Fruit fly (Drosophila melanogaster): ENCODE data around the gene PpD3.

PpD3 gene

DNA sequence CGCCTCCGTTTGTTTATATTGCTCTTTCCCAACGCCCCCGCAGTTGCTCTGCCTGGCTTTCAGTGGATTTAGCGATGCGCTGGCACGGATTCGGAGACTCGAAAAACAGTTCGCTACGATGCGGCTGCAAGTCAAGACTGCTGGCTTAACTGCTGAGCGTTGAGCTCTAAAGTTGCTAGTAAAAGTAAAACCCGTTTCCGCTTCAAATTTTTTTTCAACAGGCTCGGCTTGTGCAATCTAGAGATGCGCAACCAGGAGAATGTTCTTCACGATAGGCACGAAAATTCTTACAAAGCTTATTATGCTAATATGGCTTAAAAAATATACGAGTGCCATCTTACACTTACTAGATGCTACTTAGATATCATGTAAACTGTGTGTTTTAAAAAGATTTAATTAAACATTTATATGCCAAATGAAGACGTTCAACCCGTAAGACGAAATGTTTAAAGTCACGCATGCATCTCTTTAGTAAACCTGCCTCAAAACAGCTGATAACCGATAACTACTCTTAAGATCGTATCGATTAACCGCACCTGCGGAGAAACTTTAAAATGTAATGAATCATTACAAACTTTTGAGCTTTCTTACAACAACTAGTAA is 302 bp upstream of the PpD3 start, which contains the start of gene CG12948 (continued):
- TF ChIP-seq bab2 (GFP tag; optimal IDR thresholded peaks at IDR 0.05) (no peak), CG7357 (GFP tag; IDR thresholded peaks at IDR 0.05) (no peak), tll (GFP tag; optimal IDR thresholded peaks at IDR 0.05) (no peak), Spps (tag; optimal IDR thresholded peaks at IDR 0.05) (peak; percentile 4), CG7963 (GFP tag; IDR thresholded peaks at IDR 0.05; ENCODE audit: partially characterized antibody) (peak; percentile 66; the same call in 2 of the 3 replicates), Ssrp (tag; optimal IDR thresholded peaks at IDR 0.05) (no peak), CG12071 (GFP tag; optimal IDR thresholded peaks at IDR 0.05) (no peak), CG12219 (GFP tag; optimal IDR thresholded peaks at IDR 0.05) (peak; percentile 4), usp (GFP tag; optimal IDR thresholded peaks at IDR 0.05) (no peak), Hr3 (GFP tag; optimal IDR thresholded peaks at IDR 0.05) (peak; percentile 22), gfzf (GFP tag; optimal IDR thresholded peaks at IDR 0.05) (no peak), CG7271 (tag; optimal IDR thresholded peaks at IDR 0.05) (peak; percentile 5), lilli (GFP tag; optimal IDR thresholded peaks at IDR 0.05) (peak; percentile 72), sqz (GFP tag; optimal IDR thresholded peaks at IDR 0.05) (peak; percentile 97), CG10959 (GFP tag; IDR thresholded peaks at IDR 0.05) (no peak), jigr1 (GFP tag; IDR thresholded peaks at IDR 0.05) (no peak), da (GFP tag; optimal IDR thresholded peaks at IDR 0.05) (no peak), CG31224 (GFP tag; IDR thresholded peaks at IDR 0.05) (no peak), CG6175 (GFP tag; IDR thresholded peaks at IDR 0.05) (no peak), aop (GFP tag; IDR thresholded peaks at IDR 0.05) (no peak), H2.0 (GFP tag; IDR thresholded peaks at IDR 0.05) (no peak), dmrt11E (tag; optimal IDR thresholded peaks at IDR 0.05) (peak; percentile 46), inv (GFP tag; IDR thresholded peaks at IDR 0.05; ENCODE audit: partially characterized antibody) (peak; percentile 81), crc (GFP tag; optimal IDR thresholded peaks at IDR 0.05) (peak; percentile 29), CG9932 (GFP tag; IDR thresholded peaks at IDR 0.05) (peak; percentile 77), Hand (GFP tag; optimal IDR thresholded peaks at IDR 0.05) (no peak), CG15696 (tag; optimal IDR thresholded peaks at IDR 0.05) (peak; percentile 57), bbx (GFP tag; IDR thresholded peaks at IDR 0.05; ENCODE audit: partially characterized antibody) (peak; percentile 75), lbe (GFP tag; optimal IDR thresholded peaks at IDR 0.05) (peak; percentile 64), ssp (GFP tag; IDR thresholded peaks at IDR 0.05) (no peak), Mad (GFP tag; optimal IDR thresholded peaks at IDR 0.05) (no peak), CG9817 (tag; optimal IDR thresholded peaks at IDR 0.05) (peak; percentile 54), CG7786 (GFP tag; optimal IDR thresholded peaks at IDR 0.05) (peak; percentile 36), CG14050 (GFP tag; IDR thresholded peaks at IDR 0.05) (no peak; the same call in 2 of the 3 replicates), CG11247 (GFP tag; IDR thresholded peaks at IDR 0.05) (peak; percentile 18; the same call in 1 of the 2 replicates), Vsx1 (GFP tag; optimal IDR thresholded peaks at IDR 0.05) (no peak), Jarid2 (GFP tag; optimal IDR thresholded peaks at IDR 0.05) (no peak), HLH4C (GFP tag; IDR thresholded peaks at IDR 0.05; ENCODE audit: partially characterized antibody) (peak; percentile 79), Lim3 (GFP tag; IDR thresholded peaks at IDR 0.05) (no peak), repo (GFP tag; optimal IDR thresholded peaks at IDR 0.05) (no peak), CG42726 (GFP tag; IDR thresholded peaks at IDR 0.05; ENCODE audit: partially characterized antibody) (0 out of 2 replicates have a peak, but pooled peaks have one; percentile 19), lola (GFP tag; optimal IDR thresholded peaks at IDR 0.05) (peak in 1 of 3 experiments; percentile 63), pita (GFP tag; optimal IDR thresholded peaks at IDR 0.05) (no peak), Dbx (GFP tag; IDR thresholded peaks at IDR 0.05) (peak; percentile 11; the same call in 1 of the 3 replicates), CG16815 (GFP tag; optimal IDR thresholded peaks at IDR 0.05) (no peak), NC2α (GFP tag; optimal IDR thresholded peaks at IDR 0.05) (no peak), zen2 (GFP tag; IDR thresholded peaks at IDR 0.05; ENCODE audit: partially characterized antibody) (peak; percentile 76; the same call in 1 of the 3 replicates), CG3838 (GFP tag; optimal IDR thresholded peaks at IDR 0.05) (no peak), Mrtf (GFP tag; IDR thresholded peaks at IDR 0.05) (no peak)

Measured in whole organism, embryonic.